Worm (Caenorhabditis elegans) whole organism, L3 larva: ENCODE data around the gene dcap-2.

Source experiments
- R02D3.7 ChIP-seq: fragments of 150-350 bp; optimal IDR thresholded peaks from 2 replicates; lab custom pipeline; 2014; ENCODE audit warnings: missing biosample characterization, missing genetic modification characterization
- aly-2 ChIP-seq: fragments of 150-350 bp; optimal IDR thresholded peaks from 2 replicates; lab custom pipeline; 2014; ENCODE audit warnings: missing biosample characterization, missing genetic modification characterization
- egl-27 ChIP-seq: sonication (generic microtip); optimal IDR thresholded peaks from 4 replicates; lab custom pipeline; 2017; ENCODE audit warnings: missing biosample characterization, missing genetic modification reagents, missing genetic modification characterization
- elt-3 ChIP-seq, 3 experiments: fragments of 150-350 bp in 1 of 3; sonication (generic microtip) in 2 of 3; optimal IDR thresholded peaks; 2 replicates in 2 of 3; 4 replicates in 1 of 3; lab custom pipeline; 2014 to 2017; ENCODE audit warnings: missing biosample characterization in 3 of 3, missing genetic modification characterization in 3 of 3
- eor-1 ChIP-seq, 2 experiments: fragments of 150-350 bp; optimal IDR thresholded peaks; 2 replicates each; lab custom pipeline; 2014 to 2018; ENCODE audit warnings: missing biosample characterization in 2 of 2, missing genetic modification characterization in 2 of 2
- nhr-11 ChIP-seq: fragments of 150-350 bp; optimal IDR thresholded peaks from 2 replicates; lab custom pipeline; 2014; ENCODE audit warnings: missing biosample characterization, missing genetic modification characterization
- nhr-12 ChIP-seq: fragments of 150-350 bp; optimal IDR thresholded peaks from 2 replicates; lab custom pipeline; 2014; ENCODE audit warnings: missing biosample characterization, missing genetic modification characterization
- nhr-23 ChIP-seq: fragments of 150-350 bp; optimal IDR thresholded peaks from 2 replicates; lab custom pipeline; 2014; ENCODE audit warnings: missing biosample characterization, missing genetic modification reagents, missing genetic modification characterization
- nhr-76 ChIP-seq: fragments of 150-350 bp; sonication (generic microtip); optimal IDR thresholded peaks from 5 replicates; lab custom pipeline; 2014; ENCODE audit warnings: missing biosample characterization, missing genetic modification characterization
- pqm-1 ChIP-seq: fragments of 150-350 bp; optimal IDR thresholded peaks from 2 replicates; lab custom pipeline; 2017; ENCODE audit warnings: missing biosample characterization, missing genetic modification characterization, inconsistent platforms
- skn-1 ChIP-seq: fragments of 150-350 bp; optimal IDR thresholded peaks from 2 replicates; lab custom pipeline; 2014; ENCODE audit warnings: missing biosample characterization, missing genetic modification characterization
- zag-1 ChIP-seq: fragments of 150-350 bp; optimal IDR thresholded peaks from 2 replicates; lab custom pipeline; 2014; ENCODE audit warnings: missing biosample characterization, missing genetic modification characterization
- ztf-11 ChIP-seq: fragments of 150-350 bp; optimal IDR thresholded peaks from 2 replicates; lab custom pipeline; 2014; ENCODE audit warnings: missing biosample characterization, missing genetic modification characterization

ce11 chrIV:13502806-13503363 lies 18.8 kb downstream of the dcap-2 start, which contains the start of gene tbc-9:
- no peak for TF ChIP-seq nhr-12 (tag; lab: Kevin White, UChicago)
- no peak for TF ChIP-seq zag-1 (tag; lab: Kevin White, UChicago)
- TF ChIP-seq nhr-11 (tag; lab: Kevin White, UChicago), result no peak
- no peak for TF ChIP-seq aly-2 (tag; lab: Kevin White, UChicago)
- no peak for TF ChIP-seq nhr-76
- TF ChIP-seq R02D3.7 (tag; lab: Kevin White, UChicago), result no peak
- TF ChIP-seq nhr-23 (tag; lab: Kevin White, UChicago), result no peak
- no peak for TF ChIP-seq skn-1 (tag; lab: Kevin White, UChicago)
- TF ChIP-seq eor-1 (tag; optimal IDR thresholded peaks at IDR 0.05; lab: Kevin White, UChicago), result no peak
- no peak for TF ChIP-seq pqm-1 (tag; lab: Kevin White, UChicago)
- TF ChIP-seq elt-3 (tag; optimal IDR thresholded peaks at IDR 0.05; lab: Kevin White, UChicago), result no peak
- no peak for TF ChIP-seq egl-27 (tag; lab: Kevin White, UChicago)
- no peak for TF ChIP-seq ztf-11 (tag; lab: Kevin White, UChicago)
